Worm (Caenorhabditis elegans) whole organism, L4 larva: ENCODE results near the gene pzf-1.

Experiments used
- F49E8.2 ChIP-seq: sonication (generic microtip); optimal IDR thresholded peaks from 2 replicates; lab custom pipeline; 2016; ENCODE audit warnings: missing compliant biosample characterization, mild to moderate bottlenecking, missing genetic modification characterization, borderline replicate concordance
- T26A8.4 ChIP-seq: fragments of 200-800 bp; sonication (Bioruptor generic); IDR thresholded peaks from 2 replicates; pipeline ENCODE4 v1.3.6; 2022; ENCODE audit warnings: missing genetic modification characterization, missing compliant biosample characterization
- Y48G9A.11 ChIP-seq: fragments of 200-800 bp; sonication (Bioruptor generic); IDR thresholded peaks from 2 replicates; pipeline ENCODE4 v1.3.6; 2022; ENCODE audit warnings: missing genetic modification reagents, missing genetic modification characterization, missing compliant biosample characterization
- ZK337.2 ChIP-seq: fragments of 200-800 bp; sonication (Bioruptor generic); IDR thresholded peaks from 2 replicates; pipeline ENCODE4 v1.3.6; 2022; ENCODE audit warnings: missing genetic modification reagents, missing genetic modification characterization, missing compliant biosample characterization
- ceh-82 ChIP-seq: sonication (generic microtip); optimal IDR thresholded peaks from 2 replicates; lab custom pipeline; 2017; ENCODE audit warnings: missing biosample characterization, missing genetic modification characterization
- daf-16 ChIP-seq, 3 experiments: sonication (generic microtip); optimal IDR thresholded peaks; 2 replicates each; lab custom pipeline; 2016 to 2017; ENCODE audit warnings: missing genetic modification characterization in 3 of 3, missing genetic modification reagents in 3 of 3, mild to moderate bottlenecking in 2 of 3, missing compliant biosample characterization in 2 of 3, missing biosample characterization in 1 of 3, moderate library complexity in 1 of 3
- daf-8 ChIP-seq: fragments of 200-800 bp; sonication (Bioruptor generic); IDR thresholded peaks from 2 replicates; pipeline ENCODE4 v1.3.6; 2022; ENCODE audit warnings: missing genetic modification characterization, missing compliant biosample characterization
- dmd-6 ChIP-seq: fragments of 200-800 bp; sonication (Bioruptor generic); IDR thresholded peaks from 2 replicates; pipeline ENCODE4 v1.3.6; 2022; ENCODE audit warnings: missing genetic modification reagents, missing genetic modification characterization, missing compliant biosample characterization
- dmd-9 ChIP-seq: fragments of 200-800 bp; sonication (Bioruptor generic); IDR thresholded peaks from 2 replicates; pipeline ENCODE4 v1.3.6; 2022; ENCODE audit warnings: missing genetic modification reagents, missing genetic modification characterization, missing compliant biosample characterization
- duxl-1 ChIP-seq: sonication (generic microtip); optimal IDR thresholded peaks from 2 replicates; lab custom pipeline; 2016; ENCODE audit warnings: mild to moderate bottlenecking, missing genetic modification characterization, moderate library complexity, missing compliant biosample characterization; ENCODE audit not compliant: poor library complexity
- dve-1 ChIP-seq: sonication (generic microtip); optimal IDR thresholded peaks from 2 replicates; lab custom pipeline; 2017; ENCODE audit warnings: antibody characterized with exemption, mild to moderate bottlenecking, missing genetic modification characterization, missing compliant biosample characterization; ENCODE audit not compliant: insufficient read depth
- hlh-11 ChIP-seq: fragments of 200-800 bp; sonication (Bioruptor generic); optimal IDR thresholded peaks from 2 replicates; lab custom pipeline; 2018; ENCODE audit warnings: mild to moderate bottlenecking, missing genetic modification characterization, missing compliant biosample characterization
- hlh-30 ChIP-seq: sonication (generic microtip); optimal IDR thresholded peaks from 2 replicates; lab custom pipeline; 2017; ENCODE audit warnings: antibody characterized with exemption, mild to moderate bottlenecking, missing genetic modification characterization, missing compliant biosample characterization; ENCODE audit not compliant: insufficient read depth
- hmg-1.1 ChIP-seq: fragments of 200-800 bp; sonication (Bioruptor generic); IDR thresholded peaks from 2 replicates; pipeline ENCODE4 v1.3.6; 2022; ENCODE audit warnings: missing genetic modification reagents, missing genetic modification characterization, missing compliant biosample characterization
- lin-1 ChIP-seq: fragments of 200-800 bp; sonication (Bioruptor generic); IDR thresholded peaks from 2 replicates; pipeline ENCODE4 v1.3.6; 2022; ENCODE audit warnings: missing genetic modification reagents, missing genetic modification characterization, missing compliant biosample characterization
- madf-5 ChIP-seq, 2 experiments: fragments of 200-800 bp; sonication (Bioruptor generic); IDR thresholded peaks; 2 replicates each; pipeline ENCODE4 v1.3.6; 2022; ENCODE audit warnings: missing compliant biosample characterization in 2 of 2, missing genetic modification characterization in 2 of 2
- mdl-1 ChIP-seq, 2 experiments: fragments of 150-350 bp in 1 of 2; sonication (generic microtip) in 1 of 2; optimal IDR thresholded peaks; 2 replicates each; lab custom pipeline; 2014 to 2017; ENCODE audit warnings: missing biosample characterization in 2 of 2, missing genetic modification characterization in 2 of 2
- mxl-3 ChIP-seq: fragments of 200-800 bp; sonication (Bioruptor generic); optimal IDR thresholded peaks from 2 replicates; lab custom pipeline; 2018; ENCODE audit warnings: mild to moderate bottlenecking, missing genetic modification characterization, missing compliant biosample characterization
- nhr-11 ChIP-seq: fragments of 150-350 bp; optimal IDR thresholded peaks from 2 replicates; lab custom pipeline; 2014; ENCODE audit warnings: missing biosample characterization, missing genetic modification characterization
- nhr-237 ChIP-seq: sonication (generic microtip); optimal IDR thresholded peaks from 2 replicates; lab custom pipeline; 2017; ENCODE audit warnings: missing biosample characterization, missing genetic modification characterization
- nhr-28 ChIP-seq: fragments of 150-350 bp; optimal IDR thresholded peaks from 2 replicates; lab custom pipeline; 2014; ENCODE audit warnings: missing biosample characterization, missing genetic modification characterization
- nhr-41 ChIP-seq: fragments of 200-800 bp; sonication (Bioruptor generic); IDR thresholded peaks from 2 replicates; pipeline ENCODE4 v1.3.6; 2022; ENCODE audit warnings: missing genetic modification reagents, missing genetic modification characterization, missing compliant biosample characterization
- nhr-42 ChIP-seq: fragments of 200-800 bp; sonication (Bioruptor generic); IDR thresholded peaks from 2 replicates; pipeline ENCODE4 v1.3.6; 2022; ENCODE audit warnings: missing genetic modification characterization, missing compliant biosample characterization
- nhr-6 ChIP-seq: fragments of 150-350 bp; optimal IDR thresholded peaks from 2 replicates; lab custom pipeline; 2014; ENCODE audit warnings: missing biosample characterization, missing genetic modification characterization
- nhr-76 ChIP-seq: fragments of 150-350 bp; optimal IDR thresholded peaks from 2 replicates; lab custom pipeline; 2014; ENCODE audit warnings: missing biosample characterization, missing genetic modification characterization
- nhr-77 ChIP-seq: fragments of 150-350 bp; optimal IDR thresholded peaks from 2 replicates; lab custom pipeline; 2014; ENCODE audit warnings: missing biosample characterization, missing genetic modification characterization
- pha-4 ChIP-seq, 2 experiments: fragments of 150-350 bp in 1 of 2; fragments of 200-800 bp in 1 of 2; sonication (Bioruptor generic) in 1 of 2; IDR thresholded peaks in 1 of 2; optimal IDR thresholded peaks in 1 of 2; 2 replicates each; pipeline versions ENCODE4 v1.3.6 to Lab custom; 2014 to 2022; ENCODE audit warnings: missing genetic modification characterization in 2 of 2, missing genetic modification reagents in 2 of 2, missing biosample characterization in 1 of 2, missing compliant biosample characterization in 1 of 2
- php-3 ChIP-seq: fragments of 200-800 bp; sonication (Bioruptor generic); IDR thresholded peaks from 2 replicates; pipeline ENCODE4 v1.3.6; 2022; ENCODE audit warnings: missing genetic modification reagents, missing genetic modification characterization, missing compliant biosample characterization
- pqm-1 ChIP-seq: sonication (generic microtip); optimal IDR thresholded peaks from 2 replicates; lab custom pipeline; 2017; ENCODE audit warnings: missing biosample characterization, missing genetic modification characterization
- rbr-2 ChIP-seq: sonication (generic microtip); optimal IDR thresholded peaks from 2 replicates; lab custom pipeline; 2016; ENCODE audit warnings: missing genotype, missing genetic modification characterization, missing compliant biosample characterization
- sdz-12 ChIP-seq: fragments of 200-800 bp; sonication (Bioruptor generic); optimal IDR thresholded peaks from 2 replicates; lab custom pipeline; 2018; ENCODE audit warnings: mild to moderate bottlenecking, missing genetic modification characterization, missing compliant biosample characterization
- tag-97 ChIP-seq: fragments of 200-800 bp; sonication (Bioruptor generic); IDR thresholded peaks from 2 replicates; pipeline ENCODE4 v1.3.6; 2022; ENCODE audit warnings: missing genetic modification characterization, missing compliant biosample characterization
- vab-7 ChIP-seq: fragments of 200-800 bp; sonication (Bioruptor generic); IDR thresholded peaks from 2 replicates; pipeline ENCODE4 v1.3.6; 2022; ENCODE audit warnings: missing genetic modification reagents, missing genetic modification characterization, missing compliant biosample characterization

The pzf-1 gene

ce11 chrV:15891279-15891678 lies 36.9 kb downstream of the pzf-1 start (continued):
- TF ChIP-seq pha-4 (GFP tag; IDR thresholded peaks at IDR 0.05; lab: Robert Waterston, UW) = no peak
- TF ChIP-seq pha-4 (tag; optimal IDR thresholded peaks at IDR 0.05; lab: Kevin White, UChicago) = peak; percentile 43
- no peak for TF ChIP-seq nhr-237
- TF ChIP-seq php-3 (GFP tag; lab: Robert Waterston, UW) = 0 out of 2 replicates have a peak, but pooled peaks have one; percentile 6

- TF ChIP-seq nhr-28 (tag; lab: Kevin White, UChicago) (peak; percentile 60), nhr-42 (GFP tag; lab: Robert Waterston, UW) (no peak), nhr-76 (no peak), tag-97 (no peak), vab-7 (GFP tag; lab: Robert Waterston, UW) (no peak), F49E8.2 (tag; lab: Kevin White, UChicago) (no peak), rbr-2 (tag; lab: Kevin White, UChicago) (no peak), lin-1 (GFP tag; lab: Robert Waterston, UW) (no peak), daf-16 (GFP tag; optimal IDR thresholded peaks at IDR 0.05; lab: Kevin White, UChicago) (no peak), daf-16 (tag; optimal IDR thresholded peaks at IDR 0.05; lab: Kevin White, UChicago) (peak; percentile 78), nhr-6 (no peak), nhr-41 (GFP tag; lab: Robert Waterston, UW) (no peak), hlh-11 (tag; lab: Kevin White, UChicago) (peak; percentile 18), dmd-6 (GFP tag; lab: Robert Waterston, UW) (peak; percentile 35; the same call in 1 of the 2 replicates), T26A8.4 (GFP tag; lab: Robert Waterston, UW) (no peak), duxl-1 (tag; lab: Kevin White, UChicago) (no peak), dmd-9 (no peak)
Observed at ce11 chrV:15890115-15890514, 38.1 kb downstream of the pzf-1 start.

- TF ChIP-seq dve-1 (tag; lab: Kevin White, UChicago) = peak; percentile 10
- no peak for TF ChIP-seq hmg-1.1 (GFP tag; lab: Robert Waterston, UW)
- TF ChIP-seq daf-16 (GFP tag; optimal IDR thresholded peaks at IDR 0.05; lab: Kevin White, UChicago) = no peak
- TF ChIP-seq daf-16 (tag; optimal IDR thresholded peaks at IDR 0.05; lab: Kevin White, UChicago) = peak; percentile 3
- TF ChIP-seq Y48G9A.11 (GFP tag; lab: Robert Waterston, UW) = no peak
- TF ChIP-seq sdz-12 = no peak
- TF ChIP-seq ceh-82 (tag; lab: Kevin White, UChicago) = no peak
Observed at ce11 chrV:15888751-15889150, 39.5 kb downstream of the pzf-1 start, which contains the start of gene cgt-1. Gene cgt-1, minus strand, starts transcription at chrV:15888851.

- TF ChIP-seq php-3 (GFP tag; lab: Robert Waterston, UW) = peak; percentile 60; the same call in 1 of the 2 replicates
- TF ChIP-seq pqm-1 (tag; lab: Kevin White, UChicago) = peak; percentile 84
- peak; percentile 82 for TF ChIP-seq nhr-28 (tag; lab: Kevin White, UChicago)
- peak; percentile 79 for TF ChIP-seq hlh-11 (tag; lab: Kevin White, UChicago)
- TF ChIP-seq madf-5 (GFP tag; IDR thresholded peaks at IDR 0.05; lab: Robert Waterston, UW) = no peak
- peak; percentile 48 for TF ChIP-seq mxl-3 (GFP tag; lab: Kevin White, UChicago)
- TF ChIP-seq mdl-1 (tag; optimal IDR thresholded peaks at IDR 0.05; lab: Kevin White, UChicago) = peak in 1 of 2 experiments; percentile 29
- peak; percentile 48 for TF ChIP-seq dve-1 (tag; lab: Kevin White, UChicago)
- TF ChIP-seq tag-97 = no peak
- no peak for TF ChIP-seq daf-16 (GFP tag; optimal IDR thresholded peaks at IDR 0.05; lab: Kevin White, UChicago)
- TF ChIP-seq daf-16 (tag; optimal IDR thresholded peaks at IDR 0.05; lab: Kevin White, UChicago) = peak; percentile 87
- no peak for TF ChIP-seq daf-8 (GFP tag; lab: Robert Waterston, UW)
- peak; percentile 49 for TF ChIP-seq hlh-30 (tag; lab: Kevin White, UChicago)
- peak; percentile 86 for TF ChIP-seq dmd-6 (GFP tag; lab: Robert Waterston, UW)
- TF ChIP-seq ZK337.2 (GFP tag; lab: Robert Waterston, UW) = no peak
- no peak for TF ChIP-seq nhr-11 (tag; lab: Kevin White, UChicago)
- TF ChIP-seq nhr-77 (tag; lab: Kevin White, UChicago) = peak; percentile 32
Observed at ce11 chrV:15887708-15888295, 40.4 kb downstream of the pzf-1 start.
